Fruit fly (Drosophila melanogaster) Kc167 (cell line): ENCODE results near the gene CG8944.

Experiments
- Sin3A ChIP-seq: fragments of >200 bp; optimal IDR thresholded peaks from 2 replicates; lab custom pipeline; 2018; ENCODE audit warnings: missing external identifiers
- psq ChIP-seq: fragments of >200 bp; optimal IDR thresholded peaks from 2 replicates; lab custom pipeline; 2017; ENCODE audit warnings: missing external identifiers
- ttk ChIP-seq: sonication (Bioruptor generic); optimal IDR thresholded peaks from 2 replicates; lab custom pipeline; 2017; ENCODE audit warnings: missing external identifiers

dm6 chrX:15740288-15740726, 5.7 kb downstream of the CG8944 start:
- TF ChIP-seq Sin3A (lab: Kevin White, UChicago) (no peak), ttk (no peak), psq (no peak)
